Worm (Caenorhabditis elegans): Measurements from ENCODE around the gene Y49F6B.12.
"Not testable (repeated sequence)": the region's sequence is repeated elsewhere in the genome, so short reads cannot be mapped to it uniquely, and the experiment has no call there.

The Y49F6B.12 gene

DNA sequence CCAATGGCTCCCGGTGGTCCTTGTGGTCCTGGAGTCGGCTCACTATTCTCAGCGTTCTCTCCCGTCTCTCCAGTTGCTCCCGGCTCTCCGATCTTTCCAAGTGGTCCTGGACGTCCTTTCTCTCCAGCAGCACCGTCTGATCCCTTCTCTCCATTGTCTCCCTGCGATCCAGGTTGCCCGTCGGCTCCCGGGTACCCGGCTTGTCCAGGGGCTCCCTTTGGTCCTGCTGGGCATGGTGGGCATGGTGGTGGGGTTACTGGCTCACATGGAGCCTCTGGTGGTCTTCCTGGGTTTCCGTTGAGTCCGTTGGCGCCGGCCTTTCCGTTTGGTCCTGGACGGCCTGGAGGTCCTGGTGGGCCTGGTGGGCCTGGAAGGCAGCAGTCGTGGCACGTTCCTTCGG, 28.2 kb upstream of the Y49F6B.12 start:
- TF ChIP-seq nhr-85 (tag) (peak; percentile 19), hpl-2 (GFP tag; optimal IDR thresholded peaks at IDR 0.05) (no peak)

DNA sequence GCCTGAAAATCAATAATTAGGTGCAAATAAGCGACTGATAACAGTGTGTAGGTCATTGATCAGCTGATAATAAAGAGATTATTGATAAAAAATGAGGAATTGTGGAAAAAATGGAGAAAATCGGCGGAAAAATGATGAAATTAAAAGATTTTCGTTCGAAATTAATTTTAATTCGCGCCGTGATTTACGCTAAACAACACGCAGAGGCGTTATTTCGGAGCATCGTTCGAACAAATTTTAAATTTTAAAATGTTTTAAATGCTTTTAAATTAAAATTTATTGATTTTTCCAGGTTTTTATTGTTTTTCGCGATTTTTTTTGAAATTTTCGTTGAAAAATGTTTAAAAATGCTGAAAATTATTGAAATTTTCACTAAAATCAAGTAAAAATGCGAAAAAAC, 27.2 kb upstream of the Y49F6B.12 start, which contains the start of gene Y49F6B.9:
TSS of gene Y49F6B.9 (minus strand) at position 2 of the 400 bp plus-strand sequence.
- TF ChIP-seq lin-35 (GFP tag; optimal IDR thresholded peaks at IDR 0.05) (peak in 1 of 2 experiments; percentile 9), efl-1 (optimal IDR thresholded peaks at IDR 0.05) (peak in 1 of 2 experiments; percentile 92), efl-1 (GFP tag; optimal IDR thresholded peaks at IDR 0.05 in 1 of 2) (no peak), pqm-1 (tag; optimal IDR thresholded peaks at IDR 0.05) (no peak)

DNA sequence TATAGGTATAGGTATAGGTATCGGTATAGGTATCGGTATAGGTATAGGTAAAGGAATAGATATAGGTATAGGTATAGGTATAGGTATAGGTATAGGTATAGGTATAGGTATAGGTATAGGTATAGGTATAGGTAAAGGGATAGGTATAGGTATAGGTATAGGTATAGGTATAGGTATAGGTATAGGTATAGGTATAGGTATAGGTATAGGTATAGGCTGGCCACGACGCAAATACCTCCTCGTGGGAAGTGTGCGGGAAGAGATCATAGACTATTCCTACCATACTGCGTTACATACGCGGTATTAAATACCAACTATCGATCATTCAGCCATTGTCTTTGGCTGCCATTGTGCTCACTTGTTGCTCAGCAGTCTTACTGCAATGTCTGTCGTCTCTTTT, 18.6 kb upstream of the Y49F6B.12 start, which contains the start of gene fbxb-112:
TSS of gene fbxb-112 (plus strand) at position 301 of the 400 bp plus-strand sequence.
- not testable (repeated sequence) for TF ChIP-seq fkh-8 (tag; optimal IDR thresholded peaks at IDR 0.05); dpl-1 (GFP tag; optimal IDR thresholded peaks at IDR 0.05); nhr-71 (tag; optimal IDR thresholded peaks at IDR 0.05)

DNA sequence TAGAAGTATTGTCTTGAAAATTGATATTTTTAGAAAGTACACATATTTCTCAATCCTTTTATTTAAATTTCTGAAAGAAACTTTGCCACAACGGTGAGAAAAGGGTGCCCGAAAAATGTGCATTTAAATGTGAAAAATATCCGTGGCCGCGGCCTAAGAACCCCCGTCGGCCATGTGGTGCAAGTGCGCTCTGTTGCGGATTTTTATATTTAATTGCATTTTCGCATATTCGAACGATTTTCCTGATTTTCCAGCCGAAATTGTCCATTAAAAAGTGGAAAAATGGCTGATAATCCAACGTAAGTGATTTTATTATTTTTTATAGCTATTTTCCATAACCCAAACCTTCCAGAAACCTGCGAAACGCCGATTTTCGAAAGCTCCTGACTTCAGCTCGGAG, 10.0 kb upstream of the Y49F6B.12 start, which contains the start of gene smu-2:
TSS of gene smu-2 (plus strand) at position 178 of the 400 bp plus-strand sequence.
- TF ChIP-seq fkh-8 (tag; optimal IDR thresholded peaks at IDR 0.05) (peak; percentile 65), nhr-28 (tag; optimal IDR thresholded peaks at IDR 0.05) (no peak), nhr-20 (tag; optimal IDR thresholded peaks at IDR 0.05) (peak; percentile 56), nhr-76 (tag; optimal IDR thresholded peaks at IDR 0.05) (no peak), hlh-4 (tag; optimal IDR thresholded peaks at IDR 0.05) (no peak), sptf-1 (tag; optimal IDR thresholded peaks at IDR 0.05) (no peak), ces-1 (GFP tag; optimal IDR thresholded peaks at IDR 0.05) (peak; percentile 70), nhr-19 (GFP tag; conservative IDR thresholded peaks at IDR 0.05) (peak; percentile 57), pag-3 (tag; optimal IDR thresholded peaks at IDR 0.05; ENCODE audit: borderline replicate concordance, insufficient read depth) (no peak), hlh-17 (GFP tag; optimal IDR thresholded peaks at IDR 0.05; ENCODE audit: borderline replicate concordance) (no peak), nhr-71 (tag; optimal IDR thresholded peaks at IDR 0.05) (no peak), irx-1 (tag; optimal IDR thresholded peaks at IDR 0.05) (peak; percentile 82), dsc-1 (tag; optimal IDR thresholded peaks at IDR 0.05) (no peak), vab-15 (tag; optimal IDR thresholded peaks at IDR 0.05) (peak; percentile 68), ceh-63 (GFP tag; optimal IDR thresholded peaks at IDR 0.05) (no peak), unc-86 (tag; optimal IDR thresholded peaks at IDR 0.05) (peak; percentile 49), fos-1 (tag; optimal IDR thresholded peaks at IDR 0.05) (no peak), ama-1 (optimal IDR thresholded peaks at IDR 0.05) (no peak), ceh-88 (GFP tag; IDR thresholded peaks at IDR 0.05) (no peak), skn-1 (tag; optimal IDR thresholded peaks at IDR 0.05) (peak; percentile 37), rnt-1 (tag; optimal IDR thresholded peaks at IDR 0.05) (peak; percentile 97), zag-1 (tag; optimal IDR thresholded peaks at IDR 0.05) (no peak), mep-1 (tag; optimal IDR thresholded peaks at IDR 0.05) (peak; percentile 68), Y116A8C.19 (tag; optimal IDR thresholded peaks at IDR 0.05; ENCODE audit: borderline replicate concordance) (no peak), nhr-90 (tag; optimal IDR thresholded peaks at IDR 0.05; ENCODE audit: poor library complexity) (peak; percentile 68), ceh-82 (tag; optimal IDR thresholded peaks at IDR 0.05) (peak; percentile 24 to 81 (median 55)), lir-3 (tag; optimal IDR thresholded peaks at IDR 0.05; ENCODE audit: poor library complexity) (peak; percentile 87), elt-3 (tag; optimal IDR thresholded peaks at IDR 0.05) (no peak), zip-4 (GFP tag; optimal IDR thresholded peaks at IDR 0.05) (no peak), mab-9 (GFP tag; IDR thresholded peaks at IDR 0.05) (peak; percentile 54), aha-1 (tag; optimal IDR thresholded peaks at IDR 0.05) (no peak), lin-15B (tag; optimal IDR thresholded peaks at IDR 0.05) (peak; percentile 88), dpl-1 (GFP tag; optimal IDR thresholded peaks at IDR 0.05) (peak; percentile 50 to 73 (median 64)), ceh-8 (GFP tag; optimal IDR thresholded peaks at IDR 0.05) (no peak), elt-2 (tag; optimal IDR thresholded peaks at IDR 0.05) (peak; percentile 48), unc-130 (tag; optimal IDR thresholded peaks at IDR 0.05) (no peak), pqm-1 (tag; optimal IDR thresholded peaks at IDR 0.05) (no peak), ceh-90 (tag; optimal IDR thresholded peaks at IDR 0.05) (peak; percentile 84), egl-13 (tag; optimal IDR thresholded peaks at IDR 0.05) (peak; percentile 25), aly-2 (tag; optimal IDR thresholded peaks at IDR 0.05) (no peak), nhr-84 (tag; optimal IDR thresholded peaks at IDR 0.05) (no peak)

All from whole organism, L1 larva.